Worm (Caenorhabditis elegans): ENCODE data around the gene peli-1.
A peak's percentile ranks its signal among the peaks of the same experiment; 100 is the strongest.

peli-1 gene

DNA sequence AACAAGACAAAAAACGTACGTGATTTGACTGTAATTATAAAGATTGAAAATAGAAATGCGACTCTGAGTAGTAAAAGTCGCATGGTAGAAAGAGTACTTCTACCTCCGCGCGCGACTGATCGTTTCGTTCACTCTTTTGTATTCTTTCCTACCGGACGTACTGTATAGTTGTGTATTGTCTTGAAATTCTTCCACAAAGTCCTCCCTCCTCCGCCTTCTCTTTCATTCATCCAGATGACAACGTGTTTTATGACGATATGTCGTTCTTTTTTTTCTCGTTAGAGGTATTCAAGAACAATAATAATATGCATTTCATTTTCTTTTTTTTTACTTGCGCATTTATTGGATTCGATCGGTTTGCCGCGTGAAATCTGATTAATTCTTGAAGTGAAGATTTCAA is 20.9 kb downstream of the peli-1 start, which contains the start of gene K09H11.4:
Gene K09H11.4, minus strand, starts transcription at position 101 of the 400 bp plus-strand sequence.
- no peak for TF ChIP-seq nhr-23 (tag; optimal IDR thresholded peaks at IDR 0.05)
- TF ChIP-seq tbx-2 (tag; optimal IDR thresholded peaks at IDR 0.05) = no peak
- no peak for TF ChIP-seq sea-2 (GFP tag; optimal IDR thresholded peaks at IDR 0.05)
- no peak for TF ChIP-seq fos-1 (tag; optimal IDR thresholded peaks at IDR 0.05)
- TF ChIP-seq lsy-12 (tag; optimal IDR thresholded peaks at IDR 0.05) = no peak
- no peak for TF ChIP-seq elt-2 (tag; optimal IDR thresholded peaks at IDR 0.05)
- no peak for TF ChIP-seq lin-15B (tag; optimal IDR thresholded peaks at IDR 0.05)
- no peak for TF ChIP-seq unc-62 (GFP tag; optimal IDR thresholded peaks at IDR 0.05)
- TF ChIP-seq nhr-76 (tag; optimal IDR thresholded peaks at IDR 0.05) = no peak
- no peak for TF ChIP-seq nhr-43 (tag; optimal IDR thresholded peaks at IDR 0.05; ENCODE audit: poor library complexity, severe bottlenecking)
- no peak for TF ChIP-seq ceh-9 (tag; optimal IDR thresholded peaks at IDR 0.05)
- no peak for TF ChIP-seq nhr-67 (tag; optimal IDR thresholded peaks at IDR 0.05)
- no peak for TF ChIP-seq ceh-16 (tag; optimal IDR thresholded peaks at IDR 0.05)
- no peak for TF ChIP-seq nhr-25 (tag; optimal IDR thresholded peaks at IDR 0.05)
- no peak for TF ChIP-seq nhr-28 (tag; optimal IDR thresholded peaks at IDR 0.05)

DNA sequence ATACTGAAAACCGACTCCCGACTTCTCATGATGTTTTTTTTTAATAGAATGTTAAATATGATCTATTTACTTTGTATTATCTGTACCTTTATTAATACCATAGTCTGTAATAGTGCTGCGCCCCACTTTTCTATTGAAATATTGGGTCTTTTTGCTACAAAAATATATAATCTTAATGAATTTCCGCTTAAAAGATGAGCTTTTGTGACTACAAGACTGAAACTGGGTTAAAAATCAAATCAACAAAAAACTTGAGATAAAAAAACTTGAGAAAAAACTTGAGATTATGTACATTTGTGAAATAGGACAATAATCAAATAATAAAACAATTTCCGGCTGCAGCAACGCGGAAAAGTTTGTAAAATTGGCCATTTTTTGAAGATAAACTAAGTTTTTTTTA is 25.2 kb downstream of the peli-1 start, which contains the start of gene K09H11.15:
Gene K09H11.15, minus strand, starts transcription at position 101 of the 400 bp plus-strand sequence.
- TF ChIP-seq nhr-25 (tag; optimal IDR thresholded peaks at IDR 0.05) (no peak), nhr-237 (tag; optimal IDR thresholded peaks at IDR 0.05) (no peak), R02D3.7 (tag; optimal IDR thresholded peaks at IDR 0.05) (no peak), lin-15B (tag; optimal IDR thresholded peaks at IDR 0.05) (no peak), mdl-1 (tag; optimal IDR thresholded peaks at IDR 0.05) (no peak), ama-1 (optimal IDR thresholded peaks at IDR 0.05) (no peak), ceh-16 (tag; optimal IDR thresholded peaks at IDR 0.05) (no peak), ceh-82 (tag; optimal IDR thresholded peaks at IDR 0.05) (no peak), ztf-11 (tag; optimal IDR thresholded peaks at IDR 0.05) (no peak), lin-39 (tag; optimal IDR thresholded peaks at IDR 0.05) (no peak), egl-27 (tag; optimal IDR thresholded peaks at IDR 0.05) (no peak)

DNA sequence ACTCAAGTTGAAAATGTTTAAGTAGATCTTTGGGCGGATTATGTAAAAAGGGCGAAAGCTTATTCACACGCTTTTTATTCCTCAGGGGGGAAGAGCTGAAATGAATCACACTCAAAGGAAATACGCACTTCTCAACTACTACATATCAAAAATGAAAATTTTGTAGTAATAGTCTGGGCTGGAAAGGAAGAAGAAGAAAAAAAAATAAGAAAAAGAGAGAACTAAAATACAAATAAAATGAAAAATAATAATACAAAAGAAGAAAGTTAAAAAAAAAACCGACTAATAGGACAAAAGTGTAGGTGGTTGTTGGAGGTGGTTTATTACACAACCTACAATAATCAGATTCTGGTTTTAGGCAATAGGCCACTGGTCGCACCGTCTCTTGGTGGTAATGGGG is 30.5 kb downstream of the peli-1 start, which contains the start of gene K09H11.6:
Gene K09H11.6, minus strand, starts transcription at position 101 of the 400 bp plus-strand sequence.
- TF ChIP-seq nhr-76 (tag; optimal IDR thresholded peaks at IDR 0.05) (no peak), elt-3 (tag; optimal IDR thresholded peaks at IDR 0.05) (no peak), nfya-1 (tag; optimal IDR thresholded peaks at IDR 0.05; ENCODE audit: insufficient read depth) (peak; percentile 4), egl-27 (tag; optimal IDR thresholded peaks at IDR 0.05) (no peak), skn-1 (tag; optimal IDR thresholded peaks at IDR 0.05) (no peak)

DNA sequence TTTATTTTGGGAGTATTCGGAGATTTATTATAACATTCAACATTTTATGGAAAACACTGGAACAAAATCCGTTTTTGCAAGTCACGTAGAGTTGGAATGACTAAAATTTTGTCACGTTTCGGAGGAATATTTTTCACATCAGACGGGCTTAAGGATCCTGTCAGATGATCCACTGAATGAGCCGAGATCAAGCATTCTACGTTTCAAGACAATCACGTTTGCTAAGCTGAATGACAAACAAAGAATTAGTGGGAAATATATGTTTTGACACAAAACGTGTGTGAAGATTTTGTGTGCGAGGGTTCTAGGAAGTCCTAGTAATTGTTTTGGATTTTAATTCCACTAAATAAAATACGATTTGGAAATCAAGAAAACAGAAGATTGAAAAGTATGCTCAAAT is 33.8 kb downstream of the peli-1 start:
- TF ChIP-seq egl-5 (tag; optimal IDR thresholded peaks at IDR 0.05) (no peak), fkh-10 (GFP tag; optimal IDR thresholded peaks at IDR 0.05) (no peak), sea-2 (GFP tag; optimal IDR thresholded peaks at IDR 0.05) (no peak), ama-1 (optimal IDR thresholded peaks at IDR 0.05) (no peak), mdl-1 (tag; optimal IDR thresholded peaks at IDR 0.05) (no peak), ztf-4 (tag; optimal IDR thresholded peaks at IDR 0.05) (no peak), nhr-11 (tag; optimal IDR thresholded peaks at IDR 0.05) (no peak), pha-4 (tag; optimal IDR thresholded peaks at IDR 0.05) (no peak), unc-62 (GFP tag; optimal IDR thresholded peaks at IDR 0.05) (no peak), nhr-237 (tag; optimal IDR thresholded peaks at IDR 0.05) (no peak), nhr-23 (tag; optimal IDR thresholded peaks at IDR 0.05) (no peak), hmg-11 (tag; optimal IDR thresholded peaks at IDR 0.05) (no peak), nhr-43 (tag; optimal IDR thresholded peaks at IDR 0.05; ENCODE audit: poor library complexity, severe bottlenecking) (no peak), ceh-28 (tag; optimal IDR thresholded peaks at IDR 0.05) (no peak), fos-1 (tag; optimal IDR thresholded peaks at IDR 0.05) (no peak), ceh-9 (tag; optimal IDR thresholded peaks at IDR 0.05) (no peak), lin-15B (tag; optimal IDR thresholded peaks at IDR 0.05) (no peak), daf-12 (tag; optimal IDR thresholded peaks at IDR 0.05) (no peak), R02D3.7 (tag; optimal IDR thresholded peaks at IDR 0.05) (no peak), unc-39 (tag; optimal IDR thresholded peaks at IDR 0.05) (no peak)

DNA sequence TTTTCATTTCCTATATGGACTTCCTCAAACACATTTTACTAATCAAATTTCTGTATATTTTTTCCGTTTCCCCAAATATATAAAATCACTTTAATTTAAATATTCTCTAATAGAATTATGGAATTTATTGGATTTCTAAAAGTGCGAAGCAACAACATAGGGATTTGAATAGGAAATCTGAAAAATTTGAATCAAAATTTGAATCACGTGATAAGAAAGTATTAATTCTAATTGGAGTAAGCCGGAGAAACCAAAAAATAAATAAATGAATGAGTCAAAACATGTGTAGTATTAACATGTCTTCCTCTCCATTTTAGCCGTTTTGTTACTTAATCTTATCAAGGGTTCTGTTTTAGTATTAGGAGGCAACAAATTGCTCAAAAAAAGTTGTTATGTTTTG is 35.6 kb downstream of the peli-1 start:
- no peak for TF ChIP-seq ceh-16 (tag; optimal IDR thresholded peaks at IDR 0.05)

All from whole organism, L3 larva.